Fruit fly (Drosophila melanogaster) whole organism, prepupa: ENCODE data around the gene ppk23.
A peak's percentile ranks its signal among the peaks of the same experiment; 100 is the strongest.

Experiments used
- Blimp-1 ChIP-seq: fragments of 200-800 bp; sonication (Bioruptor generic); optimal IDR thresholded peaks from 3 replicates; lab custom pipeline; 2017; ENCODE audit warnings: missing biosample characterization, missing genetic modification characterization, mild to moderate bottlenecking, moderate library complexity, missing genetic modification reagents
- CG10631 ChIP-seq: fragments of 200-800 bp; sonication (Bioruptor generic); optimal IDR thresholded peaks from 2 replicates; lab custom pipeline; 2016; ENCODE audit warnings: missing biosample characterization, missing genetic modification characterization
- CG10669 ChIP-seq: fragments of 200-800 bp; sonication (Bioruptor generic); optimal IDR thresholded peaks from 3 replicates; lab custom pipeline; 2018; ENCODE audit warnings: missing biosample characterization, mild to moderate bottlenecking, missing genetic modification characterization, moderate library complexity
- CG11762 ChIP-seq: fragments of 200-800 bp; sonication (Bioruptor generic); optimal IDR thresholded peaks from 3 replicates; lab custom pipeline; 2016; ENCODE audit warnings: missing biosample characterization, missing genetic modification characterization; ENCODE audit not compliant: insufficient read depth
- CG11902 ChIP-seq: fragments of 200-800 bp; sonication (Bioruptor generic); optimal IDR thresholded peaks from 3 replicates; lab custom pipeline; 2016; ENCODE audit warnings: missing biosample characterization, missing genetic modification characterization
- CG15336 ChIP-seq: fragments of 200-800 bp; sonication (Bioruptor generic); IDR thresholded peaks from 2 replicates; pipeline ENCODE4 v1.3.6; 2022; ENCODE audit warnings: missing biosample characterization, missing genetic modification characterization
- CG1621 ChIP-seq: fragments of 200-800 bp; sonication (Bioruptor generic); optimal IDR thresholded peaks from 3 replicates; lab custom pipeline; 2018; ENCODE audit warnings: missing biosample characterization, mild to moderate bottlenecking, missing genetic modification characterization
- CG16779 ChIP-seq: fragments of 200-800 bp; sonication (Bioruptor generic); optimal IDR thresholded peaks from 3 replicates; lab custom pipeline; 2017; ENCODE audit warnings: missing biosample characterization, mild to moderate bottlenecking, missing genetic modification characterization
- CG3032 ChIP-seq: fragments of 200-800 bp; optimal IDR thresholded peaks from 2 replicates; lab custom pipeline; 2019; ENCODE audit warnings: missing biosample characterization, mild to moderate bottlenecking, missing genetic modification characterization, moderate library complexity
- CG31627 ChIP-seq: fragments of 200-800 bp; sonication (Bioruptor generic); optimal IDR thresholded peaks from 3 replicates; lab custom pipeline; 2016; ENCODE audit warnings: missing biosample characterization, missing genetic modification characterization
- CG34406 ChIP-seq: fragments of 200-800 bp; sonication (Bioruptor generic); optimal IDR thresholded peaks from 3 replicates; lab custom pipeline; 2016; ENCODE audit warnings: missing biosample characterization, missing genetic modification characterization
- CG3919 ChIP-seq: fragments of 200-800 bp; sonication (Bioruptor generic); optimal IDR thresholded peaks from 3 replicates; lab custom pipeline; 2016; ENCODE audit warnings: missing biosample characterization, missing genetic modification characterization
- CG4318 ChIP-seq: fragments of 200-800 bp; sonication (Bioruptor generic); optimal IDR thresholded peaks from 3 replicates; lab custom pipeline; 2017; ENCODE audit warnings: missing biosample characterization, mild to moderate bottlenecking, missing genetic modification characterization
- CG6276 ChIP-seq: fragments of 200-800 bp; sonication (Bioruptor generic); optimal IDR thresholded peaks from 2 replicates; lab custom pipeline; 2017; ENCODE audit warnings: missing biosample characterization, mild to moderate bottlenecking, missing genetic modification characterization
- CG6808 ChIP-seq: fragments of 200-800 bp; sonication (Bioruptor generic); optimal IDR thresholded peaks from 3 replicates; lab custom pipeline; 2017; ENCODE audit warnings: missing biosample characterization, missing genetic modification characterization, mild to moderate bottlenecking, moderate library complexity, missing genetic modification reagents
- CG7368 ChIP-seq: fragments of 200-800 bp; sonication (Bioruptor generic); optimal IDR thresholded peaks from 3 replicates; lab custom pipeline; 2016; ENCODE audit warnings: missing biosample characterization, missing genetic modification characterization
- CG8119 ChIP-seq: fragments of 200-800 bp; sonication (Bioruptor generic); IDR thresholded peaks from 3 replicates; pipeline ENCODE4 v1.3.6; 2022; ENCODE audit warnings: missing biosample characterization, missing genetic modification characterization
- CG8319 ChIP-seq: fragments of 200-800 bp; sonication (Bioruptor generic); optimal IDR thresholded peaks from 3 replicates; lab custom pipeline; 2016; ENCODE audit warnings: missing biosample characterization, missing genetic modification characterization
- CG8632 ChIP-seq: fragments of 200-800 bp; sonication (Bioruptor generic); optimal IDR thresholded peaks from 3 replicates; lab custom pipeline; 2016; ENCODE audit warnings: missing biosample characterization, missing genetic modification characterization
- CG9139 ChIP-seq: fragments of 200-800 bp; sonication (Bioruptor generic); optimal IDR thresholded peaks from 3 replicates; lab custom pipeline; 2017; ENCODE audit warnings: missing biosample characterization, mild to moderate bottlenecking, missing genetic modification characterization
- Eip75B ChIP-seq: fragments of 200-800 bp; sonication (Bioruptor generic); optimal IDR thresholded peaks from 3 replicates; lab custom pipeline; 2016; ENCODE audit warnings: missing biosample characterization, missing genetic modification characterization
- Eip78C ChIP-seq: fragments of 200-800 bp; sonication (Bioruptor generic); peaks from one replicate; lab custom pipeline; 2016; ENCODE audit warnings: missing biosample characterization, missing genetic modification characterization
- Eip93F ChIP-seq: fragments of 200-800 bp; sonication (Bioruptor generic); optimal IDR thresholded peaks from 2 replicates; lab custom pipeline; 2016; ENCODE audit warnings: missing biosample characterization, mild to moderate bottlenecking, missing genetic modification characterization
- Ets21C ChIP-seq: fragments of 200-800 bp; sonication (Bioruptor generic); optimal IDR thresholded peaks from 3 replicates; lab custom pipeline; 2016; ENCODE audit warnings: missing biosample characterization, missing genetic modification characterization
- Ets96B ChIP-seq: fragments of 200-800 bp; optimal IDR thresholded peaks from 2 replicates; lab custom pipeline; 2019; ENCODE audit warnings: missing biosample characterization, mild to moderate bottlenecking, missing genetic modification characterization, moderate library complexity
- Gug ChIP-seq: fragments of 200-800 bp; sonication (Bioruptor generic); IDR thresholded peaks from 2 replicates; pipeline ENCODE4 v1.3.6; 2022; ENCODE audit warnings: missing biosample characterization, missing genetic modification characterization
- Hr38 ChIP-seq: sonication (Bioruptor generic); optimal IDR thresholded peaks from 2 replicates; lab custom pipeline; 2016; ENCODE audit warnings: missing biosample characterization, missing genetic modification characterization
- Hr39 ChIP-seq: fragments of 200-800 bp; sonication (Bioruptor generic); optimal IDR thresholded peaks from 2 replicates; lab custom pipeline; 2016; ENCODE audit warnings: missing biosample characterization, missing genetic modification characterization
- Hr4 ChIP-seq: fragments of 200-800 bp; sonication (Bioruptor generic); optimal IDR thresholded peaks from 3 replicates; lab custom pipeline; 2016; ENCODE audit warnings: missing biosample characterization, missing genetic modification characterization
- Lpt ChIP-seq: fragments of 200-800 bp; sonication (Bioruptor generic); optimal IDR thresholded peaks from 3 replicates; lab custom pipeline; 2016; ENCODE audit warnings: missing biosample characterization, missing genetic modification characterization
- Met ChIP-seq: fragments of 200-800 bp; sonication (Bioruptor generic); optimal IDR thresholded peaks from 3 replicates; lab custom pipeline; 2016; ENCODE audit warnings: missing biosample characterization, missing genetic modification characterization
- OdsH ChIP-seq: fragments of 200-800 bp; sonication (Bioruptor generic); optimal IDR thresholded peaks from 3 replicates; lab custom pipeline; 2016; ENCODE audit warnings: missing biosample characterization, missing genetic modification characterization
- Smox ChIP-seq: fragments of 200-800 bp; sonication (Bioruptor generic); optimal IDR thresholded peaks from 3 replicates; lab custom pipeline; 2016; ENCODE audit warnings: missing biosample characterization, missing genetic modification characterization
- Sox102F ChIP-seq: fragments of 200-800 bp; sonication (Bioruptor generic); optimal IDR thresholded peaks from 2 replicates; lab custom pipeline; 2016; ENCODE audit warnings: missing biosample characterization, mild to moderate bottlenecking, missing genetic modification characterization
- Sox14 ChIP-seq: fragments of 200-800 bp; sonication (Bioruptor generic); optimal IDR thresholded peaks from 3 replicates; lab custom pipeline; 2016; ENCODE audit warnings: missing biosample characterization, missing genetic modification characterization
- Sox15 ChIP-seq: fragments of 200-800 bp; sonication (Bioruptor generic); optimal IDR thresholded peaks from 3 replicates; lab custom pipeline; 2016; ENCODE audit warnings: missing biosample characterization, missing genetic modification characterization
- achi ChIP-seq: fragments of 200-800 bp; sonication (Bioruptor generic); optimal IDR thresholded peaks from 3 replicates; lab custom pipeline; 2016; ENCODE audit warnings: missing biosample characterization, missing genetic modification characterization
- cyc ChIP-seq: fragments of 200-800 bp; sonication (Bioruptor generic); optimal IDR thresholded peaks from 3 replicates; lab custom pipeline; 2016; ENCODE audit warnings: missing biosample characterization, missing genetic modification characterization
- dac ChIP-seq: fragments of 200-800 bp; sonication (Bioruptor generic); optimal IDR thresholded peaks from 2 replicates; lab custom pipeline; 2017; ENCODE audit warnings: missing biosample characterization, mild to moderate bottlenecking, missing genetic modification characterization
- dsx ChIP-seq: fragments of 200-800 bp; optimal IDR thresholded peaks from 3 replicates; lab custom pipeline; 2019; ENCODE audit warnings: missing biosample characterization, mild to moderate bottlenecking, missing genetic modification characterization, moderate library complexity; ENCODE audit not compliant: poor library complexity, severe bottlenecking
- eg ChIP-seq: fragments of 200-800 bp; sonication (Bioruptor generic); IDR thresholded peaks from 3 replicates; pipeline ENCODE4 v1.3.6; 2022; ENCODE audit warnings: missing biosample characterization, missing genetic modification characterization
- esn ChIP-seq: fragments of 200-800 bp; sonication (Bioruptor generic); optimal IDR thresholded peaks from 2 replicates; lab custom pipeline; 2016; ENCODE audit warnings: missing biosample characterization, mild to moderate bottlenecking, missing genetic modification characterization, moderate library complexity
- fd59A ChIP-seq: fragments of 200-800 bp; sonication (Bioruptor generic); optimal IDR thresholded peaks from 2 replicates; lab custom pipeline; 2017; ENCODE audit warnings: missing biosample characterization, mild to moderate bottlenecking, missing genetic modification characterization, missing genetic modification reagents
- fd85E ChIP-seq: fragments of 200-800 bp; sonication (Bioruptor generic); optimal IDR thresholded peaks from 3 replicates; lab custom pipeline; 2016; ENCODE audit warnings: missing biosample characterization, missing genetic modification characterization
- net ChIP-seq: fragments of 200-800 bp; sonication (Bioruptor generic); optimal IDR thresholded peaks from 3 replicates; lab custom pipeline; 2016; ENCODE audit warnings: missing biosample characterization, missing genetic modification characterization
- pdm3 ChIP-seq: fragments of 200-800 bp; sonication (Bioruptor generic); optimal IDR thresholded peaks from 3 replicates; lab custom pipeline; 2016; ENCODE audit warnings: missing biosample characterization, missing genetic modification characterization
- salr ChIP-seq, 2 experiments: fragments of 200-800 bp; sonication (Bioruptor generic); optimal IDR thresholded peaks; 3 replicates each; lab custom pipeline; 2016 to 2018; ENCODE audit warnings: missing biosample characterization in 2 of 2, missing genetic modification characterization in 2 of 2, mild to moderate bottlenecking in 1 of 2
- spab ChIP-seq: fragments of 200-800 bp; sonication (Bioruptor generic); optimal IDR thresholded peaks from 2 replicates; lab custom pipeline; 2017; ENCODE audit warnings: missing biosample characterization, mild to moderate bottlenecking, missing genetic modification characterization, missing genetic modification reagents
- ss ChIP-seq, 2 experiments: fragments of 200-800 bp; sonication (Bioruptor generic); optimal IDR thresholded peaks; 2 replicates in 1 of 2; 3 replicates in 1 of 2; lab custom pipeline; 2017 to 2018; ENCODE audit warnings: mild to moderate bottlenecking in 2 of 2, missing biosample characterization in 2 of 2, missing genetic modification characterization in 2 of 2, moderate library complexity in 1 of 2
- svp ChIP-seq: fragments of 200-800 bp; sonication (Bioruptor generic); peaks from one replicate; lab custom pipeline; 2016; ENCODE audit warnings: missing biosample characterization, missing genetic modification characterization
- topi ChIP-seq: fragments of 200-800 bp; sonication (Bioruptor generic); optimal IDR thresholded peaks from 3 replicates; lab custom pipeline; 2016; ENCODE audit warnings: missing biosample characterization, missing genetic modification characterization
- vri ChIP-seq: fragments of 200-800 bp; sonication (Bioruptor generic); optimal IDR thresholded peaks from 3 replicates; lab custom pipeline; 2016; ENCODE audit warnings: missing biosample characterization, mild to moderate bottlenecking, missing genetic modification characterization

The ppk23 gene

DNA sequence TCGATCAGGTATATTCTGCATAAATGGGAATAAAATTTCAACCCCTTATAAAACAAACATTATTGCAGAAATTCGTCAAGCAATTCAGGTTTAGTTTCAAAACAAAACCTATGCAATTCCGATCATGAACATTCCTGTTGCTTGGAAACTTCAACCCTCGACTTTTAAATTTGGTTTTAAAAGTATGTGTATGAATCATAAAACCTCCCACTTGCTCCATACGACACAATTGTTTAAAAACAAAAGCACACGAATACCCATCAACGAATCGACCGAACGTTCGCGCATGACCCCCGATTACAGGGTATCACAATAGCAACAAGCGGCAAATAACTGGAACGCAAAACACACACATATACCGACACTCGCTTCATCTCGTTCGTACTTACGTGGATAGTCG is 9.1 kb upstream of the ppk23 start:
- TF ChIP-seq Hr38 (GFP tag; lab: Kevin White, UChicago) = no peak
- peak; percentile 70 for TF ChIP-seq esn (GFP tag; lab: Kevin White, UChicago)
- TF ChIP-seq CG11762 (GFP tag; lab: Kevin White, UChicago) = no peak
- TF ChIP-seq net = peak; percentile 27
- peak; percentile 61 for TF ChIP-seq pdm3 (GFP tag; lab: Kevin White, UChicago)
- peak; percentile 12 for TF ChIP-seq Ets96B (tag; lab: Kevin White, UChicago)
- TF ChIP-seq Met (GFP tag; lab: Kevin White, UChicago) = peak; percentile 48
- TF ChIP-seq CG8632 = peak; percentile 26
- peak; percentile 23 for TF ChIP-seq fd59A (GFP tag; lab: Kevin White, UChicago)
- peak; percentile 17 for TF ChIP-seq CG16779 (tag; lab: Kevin White, UChicago)
- TF ChIP-seq Smox (GFP tag; lab: Kevin White, UChicago) = peak; percentile 50
- peak; percentile 93 for TF ChIP-seq Eip78C (GFP tag; lab: Kevin White, UChicago)
- peak; percentile 27 for TF ChIP-seq spab
- peak; percentile 56 for TF ChIP-seq CG31627
- peak; percentile 6 for TF ChIP-seq CG11902 (GFP tag; lab: Kevin White, UChicago)
- TF ChIP-seq Ets21C (GFP tag; lab: Kevin White, UChicago) = peak; percentile 27
- peak; percentile 54 for TF ChIP-seq Sox14 (GFP tag; lab: Kevin White, UChicago)
- no peak for TF ChIP-seq CG8319 (GFP tag; lab: Kevin White, UChicago)
- TF ChIP-seq Sox102F = peak; percentile 42
- TF ChIP-seq Gug (GFP tag; lab: Robert Waterston, UW) = 0 out of 2 replicates have a peak, but pooled peaks have one; percentile 23
- peak; percentile 61; the same call in 2 of the 3 replicates for TF ChIP-seq eg (GFP tag; lab: Robert Waterston, UW)
- TF ChIP-seq Blimp-1 = no peak
- peak; percentile 1 for TF ChIP-seq CG7368
- peak; percentile 46 for TF ChIP-seq CG15336 (GFP tag; lab: Robert Waterston, UW)
- peak in 1 of 2 experiments; percentile 28 for TF ChIP-seq salr (GFP tag; optimal IDR thresholded peaks at IDR 0.05; lab: Kevin White, UChicago)
- no peak for TF ChIP-seq fd85E (GFP tag; lab: Kevin White, UChicago)
- peak; percentile 13 for TF ChIP-seq dac (GFP tag; lab: Kevin White, UChicago)
- peak; percentile 41 for TF ChIP-seq CG3919 (GFP tag; lab: Kevin White, UChicago)
- peak; percentile 36 for TF ChIP-seq cyc
- peak in 1 of 2 experiments; percentile 38 for TF ChIP-seq ss (GFP tag; optimal IDR thresholded peaks at IDR 0.05; lab: Kevin White, UChicago)
- TF ChIP-seq CG3032 = peak; percentile 32
- peak; percentile 45 for TF ChIP-seq CG34406 (GFP tag; lab: Kevin White, UChicago)
- peak; percentile 67 for TF ChIP-seq Hr4
- peak; percentile 54 for TF ChIP-seq achi (GFP tag; lab: Kevin White, UChicago)
- no peak for TF ChIP-seq CG1621 (tag; lab: Kevin White, UChicago)
- peak; percentile 55 for TF ChIP-seq CG10669 (GFP tag; lab: Kevin White, UChicago)
- TF ChIP-seq dsx (GFP tag; lab: Kevin White, UChicago) = no peak
- TF ChIP-seq CG10631 (GFP tag; lab: Kevin White, UChicago) = peak; percentile 56
- peak; percentile 24; the same call in 1 of the 3 replicates for TF ChIP-seq CG8119 (GFP tag; lab: Robert Waterston, UW)
- no peak for TF ChIP-seq Eip93F
- no peak for TF ChIP-seq Lpt (GFP tag; lab: Kevin White, UChicago)
- TF ChIP-seq OdsH (GFP tag; lab: Kevin White, UChicago) = peak; percentile 52
- peak; percentile 60 for TF ChIP-seq CG6276 (GFP tag; lab: Kevin White, UChicago)
- TF ChIP-seq CG4318 (GFP tag; lab: Kevin White, UChicago) = peak; percentile 46
- TF ChIP-seq CG6808 = peak; percentile 54
- TF ChIP-seq Hr39 (GFP tag; lab: Kevin White, UChicago) = peak; percentile 59
- TF ChIP-seq Sox15 = peak; percentile 23
- TF ChIP-seq svp (GFP tag; lab: Kevin White, UChicago) = peak; percentile 80
- peak; percentile 61 for TF ChIP-seq topi (GFP tag; lab: Kevin White, UChicago)
- peak; percentile 48 for TF ChIP-seq Eip75B
- no peak for TF ChIP-seq vri
- TF ChIP-seq CG9139 (GFP tag; lab: Kevin White, UChicago) = no peak
